Fruit fly (Drosophila melanogaster): ENCODE measurements around the gene CG18641.

Gene CG18641

DNA sequence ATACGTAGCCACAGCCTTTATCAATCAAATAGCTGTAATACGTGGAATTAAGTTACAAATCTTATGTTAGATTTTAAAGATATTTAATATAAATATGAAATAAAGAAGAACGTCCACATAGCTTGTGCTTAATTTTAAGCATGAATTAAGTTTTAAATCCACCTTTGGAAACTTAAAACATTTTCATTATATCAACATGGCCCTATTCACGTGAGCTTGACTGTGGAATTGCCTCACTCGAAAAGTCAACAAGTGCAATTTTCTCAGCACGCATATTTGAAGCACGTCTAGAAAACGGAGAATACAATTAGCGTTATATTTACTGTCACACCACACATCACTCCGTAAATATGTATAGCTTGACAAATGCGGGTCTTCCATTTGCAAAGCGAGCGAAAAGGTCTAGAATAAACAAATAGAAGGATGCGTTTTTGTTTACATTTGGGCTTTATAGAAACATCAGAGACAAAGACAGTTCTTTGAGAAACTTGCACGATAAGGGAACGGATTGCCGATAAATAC lies 51.4 kb downstream of the CG18641 start (continued):
- no peak for TF ChIP-seq prd (optimal IDR thresholded peaks at IDR 0.05)
- TF ChIP-seq prd (GFP tag; IDR thresholded peaks at IDR 0.05): peak; percentile 86
- TF ChIP-seq ato (GFP tag; IDR thresholded peaks at IDR 0.05; ENCODE audit: partially characterized antibody): no peak
- TF ChIP-seq pum (GFP tag; optimal IDR thresholded peaks at IDR 0.05): peak; percentile 58
- peak; percentile 90 for TF ChIP-seq kah (GFP tag; optimal IDR thresholded peaks at IDR 0.05)
- TF ChIP-seq wek (GFP tag; optimal IDR thresholded peaks at IDR 0.05): peak; percentile 43
- TF ChIP-seq CG7556 (GFP tag; optimal IDR thresholded peaks at IDR 0.05): peak; percentile 91
- TF ChIP-seq D (optimal IDR thresholded peaks at IDR 0.05): no peak
- peak; percentile 79 for TF ChIP-seq D (GFP tag; optimal IDR thresholded peaks at IDR 0.05)
- peak; percentile 80 for TF ChIP-seq Vsx1 (GFP tag; optimal IDR thresholded peaks at IDR 0.05)
- TF ChIP-seq unc-4 (GFP tag; IDR thresholded peaks at IDR 0.05; ENCODE audit: partially characterized antibody): no peak
- peak; percentile 91 for TF ChIP-seq CoRest (tag; optimal IDR thresholded peaks at IDR 0.05)
- peak; percentile 91 for TF ChIP-seq CG17359 (tag; optimal IDR thresholded peaks at IDR 0.05)
- peak; percentile 91 for TF ChIP-seq salm (tag; optimal IDR thresholded peaks at IDR 0.05)
- peak; percentile 89 for TF ChIP-seq CG10147 (GFP tag; optimal IDR thresholded peaks at IDR 0.05)
- TF ChIP-seq Nf-YB (GFP tag; optimal IDR thresholded peaks at IDR 0.05): peak; percentile 84
- TF ChIP-seq CG8478 (optimal IDR thresholded peaks at IDR 0.05): no peak
- peak; percentile 85 for TF ChIP-seq CG9817 (tag; optimal IDR thresholded peaks at IDR 0.05)
- peak; percentile 72 for TF ChIP-seq Camta (GFP tag; optimal IDR thresholded peaks at IDR 0.05)
- 0 out of 2 replicates have a peak, but pooled peaks have one; percentile 52 for TF ChIP-seq CG16779 (GFP tag; IDR thresholded peaks at IDR 0.05)
- no peak for TF ChIP-seq vnd (GFP tag; IDR thresholded peaks at IDR 0.05; ENCODE audit: partially characterized antibody)
- peak; percentile 83 for TF ChIP-seq Spps (tag; optimal IDR thresholded peaks at IDR 0.05)
- peak; percentile 67 for TF ChIP-seq CG4854 (GFP tag; optimal IDR thresholded peaks at IDR 0.05)
- TF ChIP-seq shn (GFP tag; optimal IDR thresholded peaks at IDR 0.05): peak; percentile 41
- peak; percentile 83 for TF ChIP-seq CG6254 (GFP tag; optimal IDR thresholded peaks at IDR 0.05)
- TF ChIP-seq CG9609 (GFP tag; optimal IDR thresholded peaks at IDR 0.05): peak; percentile 6
- peak; percentile 77 for TF ChIP-seq sens-2 (GFP tag; IDR thresholded peaks at IDR 0.05)
- TF ChIP-seq Dip3 (GFP tag; optimal IDR thresholded peaks at IDR 0.05): peak; percentile 39
- TF ChIP-seq ase (GFP tag; IDR thresholded peaks at IDR 0.05): peak; percentile 81; the same call in 2 of the 3 replicates
- peak; percentile 85 for TF ChIP-seq Dbx (GFP tag; IDR thresholded peaks at IDR 0.05)
- TF ChIP-seq CG7271 (tag; optimal IDR thresholded peaks at IDR 0.05): peak; percentile 64
- TF ChIP-seq Xbp1 (GFP tag; optimal IDR thresholded peaks at IDR 0.05): peak; percentile 88
- TF ChIP-seq CG6272 (GFP tag; IDR thresholded peaks at IDR 0.05): peak; percentile 71
- peak; percentile 58 for TF ChIP-seq CG6654 (GFP tag; optimal IDR thresholded peaks at IDR 0.05)
- TF ChIP-seq cato (GFP tag; optimal IDR thresholded peaks at IDR 0.05; ENCODE audit: borderline replicate concordance): peak; percentile 43
- TF ChIP-seq CG6683 (GFP tag; optimal IDR thresholded peaks at IDR 0.05): peak; percentile 80
- peak; percentile 84 for TF ChIP-seq CG15011 (GFP tag; optimal IDR thresholded peaks at IDR 0.05)
- TF ChIP-seq HLHmδ (GFP tag; optimal IDR thresholded peaks at IDR 0.05): peak; percentile 57
- TF ChIP-seq Adf1 (GFP tag; IDR thresholded peaks at IDR 0.05): peak; percentile 55
- TF ChIP-seq NfI (GFP tag; optimal IDR thresholded peaks at IDR 0.05): peak; percentile 90
- TF ChIP-seq E2f1 (GFP tag; IDR thresholded peaks at IDR 0.05): peak; percentile 84
- TF ChIP-seq CG32532 (GFP tag; IDR thresholded peaks at IDR 0.05): peak; percentile 88
- TF ChIP-seq scrt (GFP tag; optimal IDR thresholded peaks at IDR 0.05): peak; percentile 91
- peak; percentile 80 for TF ChIP-seq CG15514 (GFP tag; optimal IDR thresholded peaks at IDR 0.05)
- peak; percentile 67 for TF ChIP-seq ac (GFP tag; optimal IDR thresholded peaks at IDR 0.05)
- TF ChIP-seq dysf (GFP tag; IDR thresholded peaks at IDR 0.05): peak; percentile 85
- TF ChIP-seq CG16813 (GFP tag; IDR thresholded peaks at IDR 0.05; ENCODE audit: partially characterized antibody): no peak
- TF ChIP-seq Scr (GFP tag; IDR thresholded peaks at IDR 0.05; ENCODE audit: partially characterized antibody): no peak
- TF ChIP-seq CG5245 (GFP tag; optimal IDR thresholded peaks at IDR 0.05): peak; percentile 70
- peak; percentile 91 for TF ChIP-seq CG12299 (tag; optimal IDR thresholded peaks at IDR 0.05)

Data from whole organism, embryonic.